Fruit fly (Drosophila melanogaster) whole organism, adult: ENCODE measurements around the gene Nup133.

Source experiments
- CG12768 ChIP-seq: fragments of 200-800 bp; sonication (Bioruptor generic); optimal IDR thresholded peaks from 2 replicates; lab custom pipeline; 2017; ENCODE audit warnings: missing biosample characterization, missing genetic modification characterization, mild to moderate bottlenecking, moderate library complexity, missing genetic modification reagents
- CG1620 ChIP-seq: fragments of 200-800 bp; sonication (Bioruptor generic); optimal IDR thresholded peaks from 2 replicates; lab custom pipeline; 2016; ENCODE audit warnings: missing biosample characterization, missing genetic modification characterization
- CG5204 ChIP-seq: fragments of 200-800 bp; sonication (Bioruptor generic); optimal IDR thresholded peaks from 2 replicates; lab custom pipeline; 2016; ENCODE audit warnings: missing biosample characterization, missing genetic modification characterization
- Mnt ChIP-seq: fragments of 200-800 bp; sonication (Bioruptor generic); optimal IDR thresholded peaks from 2 replicates; lab custom pipeline; 2016; ENCODE audit warnings: missing biosample characterization, mild to moderate bottlenecking, missing genetic modification characterization
- cic ChIP-seq: fragments of 200-800 bp; sonication (Bioruptor generic); optimal IDR thresholded peaks from 2 replicates; lab custom pipeline; 2017; ENCODE audit warnings: missing biosample characterization, mild to moderate bottlenecking, missing genetic modification characterization, moderate library complexity
- cnc ChIP-seq, 2 experiments: fragments of >200 bp; optimal IDR thresholded peaks; 2 replicates each; lab custom pipeline; 2017
- pad ChIP-seq: fragments of 200-800 bp; sonication (Bioruptor generic); optimal IDR thresholded peaks from 3 replicates; lab custom pipeline; 2017; ENCODE audit warnings: missing biosample characterization, missing genetic modification characterization, mild to moderate bottlenecking, moderate library complexity, missing genetic modification reagents
- tj ChIP-seq: fragments of 200-800 bp; sonication (Bioruptor generic); optimal IDR thresholded peaks from 3 replicates; lab custom pipeline; 2017; ENCODE audit warnings: missing biosample characterization, mild to moderate bottlenecking, missing genetic modification characterization, moderate library complexity

- TF ChIP-seq CG1620 (GFP tag; lab: Kevin White, UChicago), result no peak
- no peak for TF ChIP-seq CG12768 (GFP tag; lab: Kevin White, UChicago)
- TF ChIP-seq tj (GFP tag; lab: Kevin White, UChicago), result no peak
- no peak for TF ChIP-seq Mnt (GFP tag; lab: Kevin White, UChicago)
- no peak for TF ChIP-seq cnc (optimal IDR thresholded peaks at IDR 0.05; lab: Kevin White, UChicago)
- TF ChIP-seq cic, result no peak
- no peak for TF ChIP-seq pad (GFP tag; lab: Kevin White, UChicago)
- no peak for TF ChIP-seq CG5204 (GFP tag; lab: Kevin White, UChicago)
Observed at dm6 chr3R:22673528-22673959, 16.9 kb upstream of the Nup133 start.
